Worm (Caenorhabditis elegans) whole organism, mixed stage, embryonic: Measurements from ENCODE around the gene col-76.

Experiments used
- bed-3 ChIP-seq: fragments of 200-800 bp; sonication (Bioruptor generic); optimal IDR thresholded peaks from 3 replicates; lab custom pipeline; 2018; ENCODE audit warnings: mild to moderate bottlenecking, missing genetic modification characterization, moderate library complexity, missing compliant biosample characterization
- elt-3 ChIP-seq: fragments of 150-350 bp; optimal IDR thresholded peaks from 2 replicates; lab custom pipeline; 2014; ENCODE audit warnings: missing biosample characterization, missing genetic modification characterization
- mab-5 ChIP-seq: fragments of 150-350 bp; optimal IDR thresholded peaks from 2 replicates; lab custom pipeline; 2014; ENCODE audit warnings: missing biosample characterization, missing genetic modification characterization
- mep-1 ChIP-seq: fragments of 150-350 bp; optimal IDR thresholded peaks from 2 replicates; lab custom pipeline; 2017; ENCODE audit warnings: missing biosample characterization, missing genetic modification reagents, missing genetic modification characterization, inconsistent platforms
- mls-2 ChIP-seq: sonication (generic microtip); optimal IDR thresholded peaks from 2 replicates; lab custom pipeline; 2016; ENCODE audit warnings: mild to moderate bottlenecking, missing genetic modification characterization, moderate library complexity, missing compliant biosample characterization
- nhr-12 ChIP-seq: fragments of 150-350 bp; optimal IDR thresholded peaks from 2 replicates; lab custom pipeline; 2014; ENCODE audit warnings: missing biosample characterization, missing genetic modification characterization
- nhr-237 ChIP-seq: fragments of 150-350 bp; optimal IDR thresholded peaks from 2 replicates; lab custom pipeline; 2014; ENCODE audit warnings: missing biosample characterization, missing genetic modification characterization
- nhr-28 ChIP-seq: fragments of 150-350 bp; optimal IDR thresholded peaks from 2 replicates; lab custom pipeline; 2014; ENCODE audit warnings: missing biosample characterization, missing genetic modification characterization
- nhr-76 ChIP-seq: sonication (generic microtip); optimal IDR thresholded peaks from 2 replicates; lab custom pipeline; 2017; ENCODE audit warnings: missing biosample characterization, missing genetic modification characterization
- pha-4 ChIP-seq: fragments of 150-350 bp; optimal IDR thresholded peaks from 2 replicates; lab custom pipeline; 2018; ENCODE audit warnings: missing biosample characterization, missing genetic modification reagents, missing genetic modification characterization
- snpc-4 ChIP-seq: fragments of 150-350 bp; optimal IDR thresholded peaks from 2 replicates; lab custom pipeline; 2014; ENCODE audit warnings: missing biosample characterization, missing genetic modification characterization
- sptf-1 ChIP-seq: sonication (generic microtip); optimal IDR thresholded peaks from 2 replicates; lab custom pipeline; 2017; ENCODE audit warnings: mild to moderate bottlenecking, missing genetic modification characterization, moderate library complexity, missing compliant biosample characterization
- unc-62 ChIP-seq: fragments of 150-350 bp; optimal IDR thresholded peaks from 2 replicates; lab custom pipeline; 2014; ENCODE audit warnings: missing biosample characterization, missing genetic modification reagents, missing genetic modification characterization
- ztf-11 ChIP-seq: fragments of 150-350 bp; optimal IDR thresholded peaks from 2 replicates; lab custom pipeline; 2014; ENCODE audit warnings: missing biosample characterization, missing genetic modification characterization

DNA sequence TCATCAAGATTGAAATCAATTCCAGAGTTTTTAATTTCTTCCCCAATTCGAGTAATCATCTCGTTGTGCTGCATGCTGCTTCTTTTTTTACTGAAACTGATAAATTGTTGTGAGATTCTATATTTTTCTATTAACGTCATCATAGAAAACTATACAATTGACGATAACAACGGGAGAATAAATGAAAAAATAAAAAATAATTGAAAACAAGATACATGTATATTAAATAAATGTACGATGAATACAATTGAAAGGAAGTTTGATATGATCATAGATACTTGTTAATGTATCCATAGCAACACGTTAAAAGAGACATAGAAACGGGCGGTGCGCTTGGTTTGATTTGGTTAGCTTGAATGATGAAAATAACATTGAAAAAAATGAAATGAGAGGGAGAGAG is 13.7 kb upstream of the col-76 start, which contains the start of gene T05C12.8:
- no peak for TF ChIP-seq ztf-11 (tag; lab: Kevin White, UChicago)
- TF ChIP-seq nhr-76 (tag; lab: Kevin White, UChicago): no peak
- TF ChIP-seq nhr-237 (tag; lab: Kevin White, UChicago): no peak
- no peak for TF ChIP-seq nhr-28 (tag; lab: Kevin White, UChicago)
- no peak for TF ChIP-seq pha-4 (tag; lab: Kevin White, UChicago)
- TF ChIP-seq bed-3 (GFP tag; lab: Kevin White, UChicago): no peak
- TF ChIP-seq unc-62 (GFP tag; lab: Kevin White, UChicago): no peak
- no peak for TF ChIP-seq elt-3 (tag; lab: Kevin White, UChicago)
- no peak for TF ChIP-seq mls-2
- TF ChIP-seq nhr-12 (tag; lab: Kevin White, UChicago): no peak
- no peak for TF ChIP-seq sptf-1
- TF ChIP-seq mab-5 (tag; lab: Kevin White, UChicago): no peak
- no peak for TF ChIP-seq snpc-4 (tag; lab: Kevin White, UChicago)
- TF ChIP-seq mep-1: no peak
